Fruit fly (Drosophila melanogaster) whole organism, prepupa: ENCODE measurements around the gene zye.

Experiments used
- CG15336 ChIP-seq: fragments of 200-800 bp; sonication (Bioruptor generic); IDR thresholded peaks from 2 replicates; pipeline ENCODE4 v1.3.6; 2022; ENCODE audit warnings: missing biosample characterization, missing genetic modification characterization
- CG3032 ChIP-seq: fragments of 200-800 bp; optimal IDR thresholded peaks from 2 replicates; lab custom pipeline; 2019; ENCODE audit warnings: missing biosample characterization, mild to moderate bottlenecking, missing genetic modification characterization, moderate library complexity
- CG34406 ChIP-seq: fragments of 200-800 bp; sonication (Bioruptor generic); optimal IDR thresholded peaks from 3 replicates; lab custom pipeline; 2016; ENCODE audit warnings: missing biosample characterization, missing genetic modification characterization
- CG3919 ChIP-seq: fragments of 200-800 bp; sonication (Bioruptor generic); optimal IDR thresholded peaks from 3 replicates; lab custom pipeline; 2016; ENCODE audit warnings: missing biosample characterization, missing genetic modification characterization
- CG4318 ChIP-seq: fragments of 200-800 bp; sonication (Bioruptor generic); optimal IDR thresholded peaks from 3 replicates; lab custom pipeline; 2017; ENCODE audit warnings: missing biosample characterization, mild to moderate bottlenecking, missing genetic modification characterization
- CG6276 ChIP-seq: fragments of 200-800 bp; sonication (Bioruptor generic); optimal IDR thresholded peaks from 2 replicates; lab custom pipeline; 2017; ENCODE audit warnings: missing biosample characterization, mild to moderate bottlenecking, missing genetic modification characterization
- CG6792 ChIP-seq: fragments of 200-800 bp; sonication (Bioruptor generic); optimal IDR thresholded peaks from 3 replicates; lab custom pipeline; 2016; ENCODE audit warnings: missing biosample characterization, missing genetic modification characterization
- CG6854 ChIP-seq: fragments of 200-800 bp; sonication (Bioruptor generic); optimal IDR thresholded peaks from 2 replicates; lab custom pipeline; 2017; ENCODE audit warnings: missing biosample characterization, mild to moderate bottlenecking, missing genetic modification characterization
- CG8119 ChIP-seq: fragments of 200-800 bp; sonication (Bioruptor generic); IDR thresholded peaks from 3 replicates; pipeline ENCODE4 v1.3.6; 2022; ENCODE audit warnings: missing biosample characterization, missing genetic modification characterization
- Eip75B ChIP-seq: fragments of 200-800 bp; sonication (Bioruptor generic); optimal IDR thresholded peaks from 3 replicates; lab custom pipeline; 2016; ENCODE audit warnings: missing biosample characterization, missing genetic modification characterization
- Eip78C ChIP-seq: fragments of 200-800 bp; sonication (Bioruptor generic); peaks from one replicate; lab custom pipeline; 2016; ENCODE audit warnings: missing biosample characterization, missing genetic modification characterization
- Eip93F ChIP-seq: fragments of 200-800 bp; sonication (Bioruptor generic); optimal IDR thresholded peaks from 2 replicates; lab custom pipeline; 2016; ENCODE audit warnings: missing biosample characterization, mild to moderate bottlenecking, missing genetic modification characterization
- Ets96B ChIP-seq: fragments of 200-800 bp; optimal IDR thresholded peaks from 2 replicates; lab custom pipeline; 2019; ENCODE audit warnings: missing biosample characterization, mild to moderate bottlenecking, missing genetic modification characterization, moderate library complexity
- Hr4 ChIP-seq: fragments of 200-800 bp; sonication (Bioruptor generic); optimal IDR thresholded peaks from 3 replicates; lab custom pipeline; 2016; ENCODE audit warnings: missing biosample characterization, missing genetic modification characterization
- Lpt ChIP-seq: fragments of 200-800 bp; sonication (Bioruptor generic); optimal IDR thresholded peaks from 3 replicates; lab custom pipeline; 2016; ENCODE audit warnings: missing biosample characterization, missing genetic modification characterization
- Met ChIP-seq: fragments of 200-800 bp; sonication (Bioruptor generic); optimal IDR thresholded peaks from 3 replicates; lab custom pipeline; 2016; ENCODE audit warnings: missing biosample characterization, missing genetic modification characterization
- OdsH ChIP-seq: fragments of 200-800 bp; sonication (Bioruptor generic); optimal IDR thresholded peaks from 3 replicates; lab custom pipeline; 2016; ENCODE audit warnings: missing biosample characterization, missing genetic modification characterization
- Smox ChIP-seq: fragments of 200-800 bp; sonication (Bioruptor generic); optimal IDR thresholded peaks from 3 replicates; lab custom pipeline; 2016; ENCODE audit warnings: missing biosample characterization, missing genetic modification characterization
- Sox14 ChIP-seq: fragments of 200-800 bp; sonication (Bioruptor generic); optimal IDR thresholded peaks from 3 replicates; lab custom pipeline; 2016; ENCODE audit warnings: missing biosample characterization, missing genetic modification characterization
- Sox15 ChIP-seq: fragments of 200-800 bp; sonication (Bioruptor generic); optimal IDR thresholded peaks from 3 replicates; lab custom pipeline; 2016; ENCODE audit warnings: missing biosample characterization, missing genetic modification characterization
- acj6 ChIP-seq: fragments of 200-800 bp; sonication (Bioruptor generic); optimal IDR thresholded peaks from 3 replicates; lab custom pipeline; 2016; ENCODE audit warnings: missing biosample characterization, missing genetic modification characterization
- cyc ChIP-seq: fragments of 200-800 bp; sonication (Bioruptor generic); optimal IDR thresholded peaks from 3 replicates; lab custom pipeline; 2016; ENCODE audit warnings: missing biosample characterization, missing genetic modification characterization
- dac ChIP-seq: fragments of 200-800 bp; sonication (Bioruptor generic); optimal IDR thresholded peaks from 2 replicates; lab custom pipeline; 2017; ENCODE audit warnings: missing biosample characterization, mild to moderate bottlenecking, missing genetic modification characterization
- dsx ChIP-seq: fragments of 200-800 bp; optimal IDR thresholded peaks from 3 replicates; lab custom pipeline; 2019; ENCODE audit warnings: missing biosample characterization, mild to moderate bottlenecking, missing genetic modification characterization, moderate library complexity; ENCODE audit not compliant: poor library complexity, severe bottlenecking
- esn ChIP-seq: fragments of 200-800 bp; sonication (Bioruptor generic); optimal IDR thresholded peaks from 2 replicates; lab custom pipeline; 2016; ENCODE audit warnings: missing biosample characterization, mild to moderate bottlenecking, missing genetic modification characterization, moderate library complexity
- fd59A ChIP-seq: fragments of 200-800 bp; sonication (Bioruptor generic); optimal IDR thresholded peaks from 2 replicates; lab custom pipeline; 2017; ENCODE audit warnings: missing biosample characterization, mild to moderate bottlenecking, missing genetic modification characterization, missing genetic modification reagents
- fd85E ChIP-seq: fragments of 200-800 bp; sonication (Bioruptor generic); optimal IDR thresholded peaks from 3 replicates; lab custom pipeline; 2016; ENCODE audit warnings: missing biosample characterization, missing genetic modification characterization
- fkh ChIP-seq: fragments of 200-800 bp; sonication (Bioruptor generic); optimal IDR thresholded peaks from 3 replicates; lab custom pipeline; 2017; ENCODE audit warnings: missing biosample characterization, mild to moderate bottlenecking, missing genetic modification characterization, moderate library complexity
- lz ChIP-seq: fragments of 200-800 bp; sonication (Bioruptor generic); optimal IDR thresholded peaks from 3 replicates; lab custom pipeline; 2016; ENCODE audit warnings: missing biosample characterization, missing genetic modification characterization
- net ChIP-seq: fragments of 200-800 bp; sonication (Bioruptor generic); optimal IDR thresholded peaks from 3 replicates; lab custom pipeline; 2016; ENCODE audit warnings: missing biosample characterization, missing genetic modification characterization
- spab ChIP-seq: fragments of 200-800 bp; sonication (Bioruptor generic); optimal IDR thresholded peaks from 2 replicates; lab custom pipeline; 2017; ENCODE audit warnings: missing biosample characterization, mild to moderate bottlenecking, missing genetic modification characterization, missing genetic modification reagents
- svp ChIP-seq: fragments of 200-800 bp; sonication (Bioruptor generic); peaks from one replicate; lab custom pipeline; 2016; ENCODE audit warnings: missing biosample characterization, missing genetic modification characterization
- topi ChIP-seq: fragments of 200-800 bp; sonication (Bioruptor generic); optimal IDR thresholded peaks from 3 replicates; lab custom pipeline; 2016; ENCODE audit warnings: missing biosample characterization, missing genetic modification characterization
- vri ChIP-seq: fragments of 200-800 bp; sonication (Bioruptor generic); optimal IDR thresholded peaks from 3 replicates; lab custom pipeline; 2016; ENCODE audit warnings: missing biosample characterization, mild to moderate bottlenecking, missing genetic modification characterization

Gene zye

dm6 chr3L:20395257-20395909 lies 18.0 kb upstream of the zye start:
- TF ChIP-seq fd59A (no peak), svp (GFP tag; lab: Kevin White, UChicago) (peak; percentile 73), Met (GFP tag; lab: Kevin White, UChicago) (peak; percentile 39), CG6792 (GFP tag; lab: Kevin White, UChicago) (no peak), Sox15 (no peak), Hr4 (GFP tag; lab: Kevin White, UChicago) (no peak), CG3919 (GFP tag; lab: Kevin White, UChicago) (no peak), topi (peak; percentile 26), vri (peak; percentile 91), Eip93F (GFP tag; lab: Kevin White, UChicago) (peak; percentile 5), lz (GFP tag; lab: Kevin White, UChicago) (peak; percentile 14), CG8119 (GFP tag; lab: Robert Waterston, UW) (no peak), Lpt (GFP tag; lab: Kevin White, UChicago) (no peak), esn (GFP tag; lab: Kevin White, UChicago) (peak; percentile 38), Eip78C (GFP tag; lab: Kevin White, UChicago) (peak; percentile 66), CG6276 (GFP tag; lab: Kevin White, UChicago) (no peak), cyc (GFP tag; lab: Kevin White, UChicago) (peak; percentile 3), Sox14 (GFP tag; lab: Kevin White, UChicago) (peak; percentile 11), CG15336 (GFP tag; lab: Robert Waterston, UW) (no peak), dsx (no peak), fd85E (GFP tag; lab: Kevin White, UChicago) (no peak)
- TF ChIP-seq, all 60 proteins: peak for 10

- no peak for TF ChIP-seq dac (GFP tag; lab: Kevin White, UChicago)
- no peak for TF ChIP-seq Ets96B
- TF ChIP-seq fkh, result peak; percentile 39
- no peak for TF ChIP-seq cyc (GFP tag; lab: Kevin White, UChicago)
- TF ChIP-seq acj6 (GFP tag; lab: Kevin White, UChicago), result no peak
- TF ChIP-seq net (GFP tag; lab: Kevin White, UChicago), result no peak
- no peak for TF ChIP-seq lz (GFP tag; lab: Kevin White, UChicago)
- TF ChIP-seq svp (GFP tag; lab: Kevin White, UChicago), result no peak
- TF ChIP-seq esn (GFP tag; lab: Kevin White, UChicago), result no peak
Measured at dm6 chr3L:20396047-20396446, 17.4 kb upstream of the zye start.

dm6 chr3L:20397770-20398169 lies 15.6 kb upstream of the zye start:
- no peak for TF ChIP-seq Met (GFP tag; lab: Kevin White, UChicago)
- no peak for TF ChIP-seq Eip75B (GFP tag; lab: Kevin White, UChicago)
- no peak for TF ChIP-seq Hr4 (GFP tag; lab: Kevin White, UChicago)
- no peak for TF ChIP-seq CG4318 (GFP tag; lab: Kevin White, UChicago)
- TF ChIP-seq spab (GFP tag; lab: Kevin White, UChicago), result no peak
- TF ChIP-seq net (GFP tag; lab: Kevin White, UChicago), result no peak
- TF ChIP-seq Smox (GFP tag; lab: Kevin White, UChicago), result no peak
- TF ChIP-seq esn (GFP tag; lab: Kevin White, UChicago), result no peak
- TF ChIP-seq CG8119 (GFP tag; lab: Robert Waterston, UW), result no peak
- no peak for TF ChIP-seq fkh
- TF ChIP-seq Eip93F (GFP tag; lab: Kevin White, UChicago), result no peak
- no peak for TF ChIP-seq Sox15
- TF ChIP-seq OdsH (GFP tag; lab: Kevin White, UChicago), result no peak
- no peak for TF ChIP-seq fd59A
- no peak for TF ChIP-seq CG34406 (GFP tag; lab: Kevin White, UChicago)
- no peak for TF ChIP-seq Lpt (GFP tag; lab: Kevin White, UChicago)
- no peak for TF ChIP-seq fd85E (GFP tag; lab: Kevin White, UChicago)
- no peak for TF ChIP-seq CG3032 (tag; lab: Kevin White, UChicago)
- TF ChIP-seq CG6854 (GFP tag; lab: Kevin White, UChicago), result no peak
- TF ChIP-seq, all 60 proteins: peak for 0
